Worm (Caenorhabditis elegans): Measurements from ENCODE around the gene ndab-2.

ndab-2 gene

ce11 chrIII:7158709-7159108 is 21.8 kb upstream of the ndab-2 start, which contains the start of gene nuo-4:
Gene nuo-4, minus strand, starts transcription at chrIII:7158809.
- no peak for TF ChIP-seq aly-1 (tag; optimal IDR thresholded peaks at IDR 0.05)
- no peak for TF ChIP-seq ets-7 (tag; optimal IDR thresholded peaks at IDR 0.05)
- no peak for TF ChIP-seq pes-1 (GFP tag; IDR thresholded peaks at IDR 0.05)
- no peak for TF ChIP-seq sea-1 (GFP tag; conservative IDR thresholded peaks at IDR 0.05)
- TF ChIP-seq F13C5.2 (tag; optimal IDR thresholded peaks at IDR 0.05) = no peak
- no peak for TF ChIP-seq ama-1 (optimal IDR thresholded peaks at IDR 0.05)
- no peak for TF ChIP-seq ceh-36 (tag; optimal IDR thresholded peaks at IDR 0.05)
- no peak for TF ChIP-seq hmbx-1 (tag; optimal IDR thresholded peaks at IDR 0.05)
- TF ChIP-seq scrt-1 (GFP tag; IDR thresholded peaks at IDR 0.05) = no peak
- TF ChIP-seq hnd-1 (tag; optimal IDR thresholded peaks at IDR 0.05) = no peak

ce11 chrIII:7159246-7159645 is 21.3 kb upstream of the ndab-2 start:
- TF ChIP-seq flt-1 (GFP tag; IDR thresholded peaks at IDR 0.05) (no peak), B0310.2 (tag; optimal IDR thresholded peaks at IDR 0.05) (no peak)

- no peak for TF ChIP-seq ama-1 (optimal IDR thresholded peaks at IDR 0.05)
- no peak for TF ChIP-seq tbx-37 (GFP tag; conservative IDR thresholded peaks at IDR 0.05)
- no peak for TF ChIP-seq B0310.2 (tag; optimal IDR thresholded peaks at IDR 0.05)
- TF ChIP-seq sea-1 (GFP tag; conservative IDR thresholded peaks at IDR 0.05) = no peak
- no peak for TF ChIP-seq hmbx-1 (tag; optimal IDR thresholded peaks at IDR 0.05)
Measured at ce11 chrIII:7161055-7161454, 19.5 kb upstream of the ndab-2 start, which contains the start of gene rnp-7. Gene rnp-7, minus strand, starts transcription at chrIII:7161155.

ce11 chrIII:7162065-7162762 is 18.3 kb upstream of the ndab-2 start, which contains the start of the genes syf-2 and K04G7.1:
Gene syf-2, minus strand, starts transcription at chrIII:7162115.
Gene K04G7.1, plus strand, starts transcription at chrIII:7162712.
- TF ChIP-seq F13C5.2 (tag; optimal IDR thresholded peaks at IDR 0.05) = peak; percentile 75
- peak; percentile 69 for TF ChIP-seq hmg-4 (GFP tag; optimal IDR thresholded peaks at IDR 0.05)
- TF ChIP-seq ceh-36 (tag; optimal IDR thresholded peaks at IDR 0.05) = no peak
- no peak for TF ChIP-seq tbx-37 (GFP tag; conservative IDR thresholded peaks at IDR 0.05)
- no peak for TF ChIP-seq pes-1 (GFP tag; IDR thresholded peaks at IDR 0.05)
- no peak for TF ChIP-seq ama-1 (optimal IDR thresholded peaks at IDR 0.05)
- TF ChIP-seq hnd-1 (tag; optimal IDR thresholded peaks at IDR 0.05) = no peak
- no peak for TF ChIP-seq hmbx-1 (tag; optimal IDR thresholded peaks at IDR 0.05)
- no peak for TF ChIP-seq tra-4 (tag; optimal IDR thresholded peaks at IDR 0.05)

- TF ChIP-seq aly-1 (tag; optimal IDR thresholded peaks at IDR 0.05) (no peak), hmbx-1 (tag; optimal IDR thresholded peaks at IDR 0.05) (no peak), sea-1 (GFP tag; conservative IDR thresholded peaks at IDR 0.05) (no peak), ceh-13 (GFP tag; optimal IDR thresholded peaks at IDR 0.05) (no peak), hnd-1 (tag; optimal IDR thresholded peaks at IDR 0.05) (no peak), ama-1 (optimal IDR thresholded peaks at IDR 0.05) (no peak)
Measured at ce11 chrIII:7165276-7165675, 15.3 kb upstream of the ndab-2 start.

- TF ChIP-seq F13C5.2 (tag; optimal IDR thresholded peaks at IDR 0.05) (no peak), ceh-36 (tag; optimal IDR thresholded peaks at IDR 0.05) (no peak), tbx-11 (GFP tag; IDR thresholded peaks at IDR 0.05) (no peak), hmg-4 (GFP tag; optimal IDR thresholded peaks at IDR 0.05) (no peak)
Measured at ce11 chrIII:7165816-7166229, 14.7 kb upstream of the ndab-2 start.

ce11 chrIII:7166664-7167567 is 13.6 kb upstream of the ndab-2 start:
- TF ChIP-seq tbx-37 (GFP tag; conservative IDR thresholded peaks at IDR 0.05) (no peak), sea-1 (GFP tag; conservative IDR thresholded peaks at IDR 0.05) (no peak), scrt-1 (GFP tag; IDR thresholded peaks at IDR 0.05) (no peak), hmg-4 (GFP tag; optimal IDR thresholded peaks at IDR 0.05) (no peak), ets-7 (tag; optimal IDR thresholded peaks at IDR 0.05) (no peak), tbx-11 (GFP tag; IDR thresholded peaks at IDR 0.05) (no peak), flt-1 (GFP tag; IDR thresholded peaks at IDR 0.05) (no peak), tra-4 (tag; optimal IDR thresholded peaks at IDR 0.05) (no peak), hmbx-1 (tag; optimal IDR thresholded peaks at IDR 0.05) (no peak)

ce11 chrIII:7167568-7167937 is 13.0 kb upstream of the ndab-2 start, which contains the start of gene acs-4:
Gene acs-4, plus strand, starts transcription at chrIII:7167838.
- TF ChIP-seq F13C5.2 (tag; optimal IDR thresholded peaks at IDR 0.05) = no peak
- TF ChIP-seq sea-1 (GFP tag; conservative IDR thresholded peaks at IDR 0.05) = no peak
- TF ChIP-seq ceh-36 (tag; optimal IDR thresholded peaks at IDR 0.05) = no peak
- no peak for TF ChIP-seq hnd-1 (tag; optimal IDR thresholded peaks at IDR 0.05)
- no peak for TF ChIP-seq tbx-37 (GFP tag; conservative IDR thresholded peaks at IDR 0.05)
- no peak for TF ChIP-seq scrt-1 (GFP tag; IDR thresholded peaks at IDR 0.05)
- TF ChIP-seq pes-1 (GFP tag; IDR thresholded peaks at IDR 0.05) = no peak
- TF ChIP-seq aly-1 (tag; optimal IDR thresholded peaks at IDR 0.05) = no peak
- TF ChIP-seq flt-1 (GFP tag; IDR thresholded peaks at IDR 0.05) = no peak
- no peak for TF ChIP-seq hmbx-1 (tag; optimal IDR thresholded peaks at IDR 0.05)

Data from whole organism, early embryonic.